Worm (Caenorhabditis elegans) whole organism, mixed stage, embryonic: Measurements from ENCODE around the gene K09B11.5.
"Not testable (repeated sequence)": the region's sequence is repeated elsewhere in the genome, so short reads cannot be mapped to it uniquely, and the experiment has no call there.

Source experiments
- M03D4.4 ChIP-seq: sonication (generic microtip); optimal IDR thresholded peaks from 2 replicates; lab custom pipeline; 2017; ENCODE audit warnings: mild to moderate bottlenecking, missing genetic modification characterization, missing compliant biosample characterization
- bed-3 ChIP-seq: fragments of 200-800 bp; sonication (Bioruptor generic); optimal IDR thresholded peaks from 3 replicates; lab custom pipeline; 2018; ENCODE audit warnings: mild to moderate bottlenecking, missing genetic modification characterization, moderate library complexity, missing compliant biosample characterization
- blmp-1 ChIP-seq: fragments of 150-350 bp; optimal IDR thresholded peaks from 2 replicates; lab custom pipeline; 2014; ENCODE audit warnings: missing biosample characterization, missing genetic modification characterization
- ceh-39 ChIP-seq: fragments of 150-350 bp; optimal IDR thresholded peaks from 2 replicates; lab custom pipeline; 2014; ENCODE audit warnings: missing biosample characterization, missing genetic modification characterization
- ceh-43 ChIP-seq: fragments of 200-800 bp; sonication (Bioruptor generic); optimal IDR thresholded peaks from 2 replicates; lab custom pipeline; 2018; ENCODE audit warnings: mild to moderate bottlenecking, missing genetic modification characterization, moderate library complexity, missing compliant biosample characterization
- ceh-83 ChIP-seq: fragments of 200-800 bp; sonication (Bioruptor generic); optimal IDR thresholded peaks from 2 replicates; lab custom pipeline; 2018; ENCODE audit warnings: mild to moderate bottlenecking, missing genetic modification characterization, missing compliant biosample characterization
- ces-1 ChIP-seq: fragments of 150-350 bp; optimal IDR thresholded peaks from 2 replicates; lab custom pipeline; 2014; ENCODE audit warnings: missing biosample characterization, missing genetic modification reagents, missing genetic modification characterization
- cnd-1 ChIP-seq: fragments of 200-800 bp; sonication (Bioruptor generic); optimal IDR thresholded peaks from 2 replicates; lab custom pipeline; 2018; ENCODE audit warnings: mild to moderate bottlenecking, missing genetic modification characterization, missing compliant biosample characterization
- drap-1 ChIP-seq: fragments of 200-800 bp; sonication (Bioruptor generic); optimal IDR thresholded peaks from 3 replicates; lab custom pipeline; 2018; ENCODE audit warnings: mild to moderate bottlenecking, missing genetic modification characterization, missing compliant biosample characterization
- elt-1 ChIP-seq: sonication (generic microtip); optimal IDR thresholded peaks from 2 replicates; lab custom pipeline; 2017; ENCODE audit warnings: missing genetic modification characterization, mild to moderate bottlenecking, missing compliant biosample characterization, antibody characterized with exemption, moderate library complexity, borderline replicate concordance; ENCODE audit not compliant: insufficient read depth
- flh-1 ChIP-seq: fragments of 200-800 bp; sonication (Bioruptor generic); optimal IDR thresholded peaks from 2 replicates; lab custom pipeline; 2018; ENCODE audit warnings: mild to moderate bottlenecking, missing genetic modification characterization, moderate library complexity, missing compliant biosample characterization
- ham-2 ChIP-seq: fragments of 200-800 bp; sonication (Bioruptor generic); optimal IDR thresholded peaks from 2 replicates; lab custom pipeline; 2018; ENCODE audit warnings: mild to moderate bottlenecking, missing genetic modification characterization, missing compliant biosample characterization
- hlh-1 ChIP-seq: fragments of 150-350 bp; optimal IDR thresholded peaks from 2 replicates; lab custom pipeline; 2014; ENCODE audit warnings: missing biosample characterization, missing genetic modification reagents, missing genetic modification characterization
- lin-13 ChIP-seq: fragments of 150-350 bp; optimal IDR thresholded peaks from 2 replicates; lab custom pipeline; 2014; ENCODE audit warnings: missing biosample characterization, missing genetic modification characterization
- lin-32 ChIP-seq: fragments of 200-800 bp; sonication (Bioruptor generic); optimal IDR thresholded peaks from 2 replicates; lab custom pipeline; 2018; ENCODE audit warnings: mild to moderate bottlenecking, missing genetic modification characterization, missing compliant biosample characterization
- lsy-2 ChIP-seq: fragments of 150-350 bp; optimal IDR thresholded peaks from 2 replicates; lab custom pipeline; 2014; ENCODE audit warnings: missing biosample characterization, missing genetic modification characterization
- mab-5 ChIP-seq: fragments of 150-350 bp; optimal IDR thresholded peaks from 2 replicates; lab custom pipeline; 2014; ENCODE audit warnings: missing biosample characterization, missing genetic modification characterization
- mep-1 ChIP-seq: fragments of 150-350 bp; optimal IDR thresholded peaks from 2 replicates; lab custom pipeline; 2017; ENCODE audit warnings: missing biosample characterization, missing genetic modification reagents, missing genetic modification characterization, inconsistent platforms
- nhr-12 ChIP-seq: fragments of 150-350 bp; optimal IDR thresholded peaks from 2 replicates; lab custom pipeline; 2014; ENCODE audit warnings: missing biosample characterization, missing genetic modification characterization
- nhr-2 ChIP-seq: fragments of 150-350 bp; optimal IDR thresholded peaks from 2 replicates; lab custom pipeline; 2014; ENCODE audit warnings: missing biosample characterization, missing genetic modification characterization
- nhr-237 ChIP-seq: fragments of 150-350 bp; optimal IDR thresholded peaks from 2 replicates; lab custom pipeline; 2014; ENCODE audit warnings: missing biosample characterization, missing genetic modification characterization
- nhr-28 ChIP-seq: fragments of 150-350 bp; optimal IDR thresholded peaks from 2 replicates; lab custom pipeline; 2014; ENCODE audit warnings: missing biosample characterization, missing genetic modification characterization
- nhr-76 ChIP-seq: sonication (generic microtip); optimal IDR thresholded peaks from 2 replicates; lab custom pipeline; 2017; ENCODE audit warnings: missing biosample characterization, missing genetic modification characterization
- pha-4 ChIP-seq: fragments of 150-350 bp; optimal IDR thresholded peaks from 2 replicates; lab custom pipeline; 2018; ENCODE audit warnings: missing biosample characterization, missing genetic modification reagents, missing genetic modification characterization
- sem-2 ChIP-seq: fragments of 200-800 bp; sonication (Bioruptor generic); optimal IDR thresholded peaks from 2 replicates; lab custom pipeline; 2018; ENCODE audit warnings: mild to moderate bottlenecking, missing genetic modification characterization, missing compliant biosample characterization
- snpc-4 ChIP-seq: fragments of 150-350 bp; optimal IDR thresholded peaks from 2 replicates; lab custom pipeline; 2014; ENCODE audit warnings: missing biosample characterization, missing genetic modification characterization
- sptf-1 ChIP-seq: sonication (generic microtip); optimal IDR thresholded peaks from 2 replicates; lab custom pipeline; 2017; ENCODE audit warnings: mild to moderate bottlenecking, missing genetic modification characterization, moderate library complexity, missing compliant biosample characterization
- tbx-8 ChIP-seq: fragments of 200-800 bp; sonication (Bioruptor generic); optimal IDR thresholded peaks from 2 replicates; lab custom pipeline; 2018; ENCODE audit warnings: mild to moderate bottlenecking, missing genetic modification characterization, moderate library complexity, missing compliant biosample characterization
- unc-120 ChIP-seq: sonication (generic microtip); optimal IDR thresholded peaks from 2 replicates; lab custom pipeline; 2017; ENCODE audit warnings: missing genetic modification characterization, missing compliant biosample characterization; ENCODE audit not compliant: poor library complexity, severe bottlenecking
- unc-62 ChIP-seq: fragments of 150-350 bp; optimal IDR thresholded peaks from 2 replicates; lab custom pipeline; 2014; ENCODE audit warnings: missing biosample characterization, missing genetic modification reagents, missing genetic modification characterization
- zip-8 ChIP-seq: fragments of 150-350 bp; optimal IDR thresholded peaks from 2 replicates; lab custom pipeline; 2014; ENCODE audit warnings: missing biosample characterization, missing genetic modification characterization
- ztf-11 ChIP-seq: fragments of 150-350 bp; optimal IDR thresholded peaks from 2 replicates; lab custom pipeline; 2014; ENCODE audit warnings: missing biosample characterization, missing genetic modification characterization

Gene K09B11.5

DNA sequence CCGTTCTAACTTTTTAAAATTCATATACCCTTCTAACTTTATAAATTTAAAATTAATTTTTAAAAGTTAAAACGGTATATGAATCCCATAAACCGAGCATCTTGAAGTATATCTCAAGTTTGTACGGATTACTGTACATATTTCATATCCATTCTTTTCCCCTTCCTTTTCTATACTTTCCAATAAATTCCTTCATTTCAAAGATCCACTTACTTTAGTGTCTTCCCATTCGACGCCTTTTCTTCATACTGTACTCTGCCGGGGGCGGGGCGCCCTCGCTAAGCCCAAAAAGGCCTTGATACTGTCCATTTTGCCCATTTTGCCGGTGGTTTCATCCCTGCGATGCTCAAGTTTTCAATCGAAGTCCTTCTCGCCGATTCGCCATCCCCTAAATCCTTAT, 32.0 kb upstream of the K09B11.5 start, which contains the start of gene fezf-1:
fezf-1 (plus strand) TSS at position 301 of the 400 bp plus-strand sequence.
- TF ChIP-seq mab-5 (tag; lab: Kevin White, UChicago), result no peak
- no peak for TF ChIP-seq unc-120 (tag; lab: Kevin White, UChicago)
- TF ChIP-seq tbx-8 (GFP tag; lab: Kevin White, UChicago), result no peak
- TF ChIP-seq cnd-1, result no peak
- TF ChIP-seq unc-62, result no peak
- no peak for TF ChIP-seq nhr-12 (tag; lab: Kevin White, UChicago)
- no peak for TF ChIP-seq blmp-1
- no peak for TF ChIP-seq bed-3
- TF ChIP-seq lin-32 (GFP tag; lab: Kevin White, UChicago), result no peak

DNA sequence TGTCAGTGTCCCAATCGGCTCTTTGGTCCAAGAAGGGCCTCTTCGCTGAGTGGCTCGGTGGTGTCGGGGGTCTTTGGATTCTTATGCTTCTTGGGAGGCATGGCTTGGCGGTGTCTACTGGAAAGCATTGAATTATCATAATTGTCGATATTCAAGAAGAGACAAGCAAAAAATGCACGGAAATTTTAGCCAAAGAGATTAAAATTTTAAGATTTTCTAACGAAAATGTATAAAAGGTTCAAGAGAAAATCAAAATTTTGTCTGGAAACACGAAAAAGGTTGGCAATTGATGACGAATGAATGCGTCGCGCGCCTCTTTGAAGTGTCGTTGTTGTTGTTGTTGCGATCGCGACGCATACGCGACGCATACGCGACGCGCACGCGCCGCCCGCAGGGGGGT, 27.1 kb upstream of the K09B11.5 start, which contains the start of gene Y38H8A.12:
Y38H8A.12 (minus strand) TSS at position 101 of the 400 bp plus-strand sequence.
- TF ChIP-seq ces-1 (GFP tag; lab: Kevin White, UChicago), result no peak
- TF ChIP-seq nhr-2 (tag; lab: Kevin White, UChicago), result no peak
- TF ChIP-seq lsy-2 (tag; lab: Kevin White, UChicago), result no peak
- TF ChIP-seq snpc-4 (tag; lab: Kevin White, UChicago), result no peak
- no peak for TF ChIP-seq ceh-43 (GFP tag; lab: Kevin White, UChicago)
- TF ChIP-seq nhr-28, result no peak
- TF ChIP-seq pha-4 (tag; lab: Kevin White, UChicago), result no peak
- no peak for TF ChIP-seq mep-1 (tag; lab: Kevin White, UChicago)
- no peak for TF ChIP-seq nhr-76 (tag; lab: Kevin White, UChicago)
- TF ChIP-seq zip-8 (tag; lab: Kevin White, UChicago), result no peak
- no peak for TF ChIP-seq unc-62
- TF ChIP-seq cnd-1, result no peak
- TF ChIP-seq sptf-1 (tag; lab: Kevin White, UChicago), result no peak
- TF ChIP-seq ham-2 (GFP tag; lab: Kevin White, UChicago), result no peak
- TF ChIP-seq ztf-11 (tag; lab: Kevin White, UChicago), result no peak
- TF ChIP-seq hlh-1 (tag; lab: Kevin White, UChicago), result no peak

- TF ChIP-seq nhr-237 (tag; lab: Kevin White, UChicago) (no peak), cnd-1 (no peak), ztf-11 (tag; lab: Kevin White, UChicago) (no peak), nhr-76 (tag; lab: Kevin White, UChicago) (no peak), unc-62 (no peak), M03D4.4 (tag; lab: Kevin White, UChicago) (no peak), elt-1 (tag; lab: Kevin White, UChicago) (no peak), zip-8 (tag; lab: Kevin White, UChicago) (no peak), lin-13 (tag; lab: Kevin White, UChicago) (no peak), drap-1 (GFP tag; lab: Kevin White, UChicago) (no peak), tbx-8 (GFP tag; lab: Kevin White, UChicago) (no peak), sptf-1 (tag; lab: Kevin White, UChicago) (no peak), nhr-12 (tag; lab: Kevin White, UChicago) (no peak), nhr-2 (tag; lab: Kevin White, UChicago) (no peak), nhr-28 (no peak)
Observed at ce11 chrIV:13458237-13458636, 24.4 kb upstream of the K09B11.5 start.

- no peak for TF ChIP-seq M03D4.4 (tag; lab: Kevin White, UChicago)
- TF ChIP-seq ceh-39 (tag; lab: Kevin White, UChicago), result no peak
- no peak for TF ChIP-seq flh-1 (GFP tag; lab: Kevin White, UChicago)
- TF ChIP-seq nhr-237 (tag; lab: Kevin White, UChicago), result no peak
- no peak for TF ChIP-seq drap-1 (GFP tag; lab: Kevin White, UChicago)
- no peak for TF ChIP-seq pha-4 (tag; lab: Kevin White, UChicago)
- TF ChIP-seq hlh-1 (tag; lab: Kevin White, UChicago), result no peak
- TF ChIP-seq ceh-83 (GFP tag; lab: Kevin White, UChicago), result no peak
Observed at ce11 chrIV:13456893-13457292, 23.1 kb upstream of the K09B11.5 start.

DNA sequence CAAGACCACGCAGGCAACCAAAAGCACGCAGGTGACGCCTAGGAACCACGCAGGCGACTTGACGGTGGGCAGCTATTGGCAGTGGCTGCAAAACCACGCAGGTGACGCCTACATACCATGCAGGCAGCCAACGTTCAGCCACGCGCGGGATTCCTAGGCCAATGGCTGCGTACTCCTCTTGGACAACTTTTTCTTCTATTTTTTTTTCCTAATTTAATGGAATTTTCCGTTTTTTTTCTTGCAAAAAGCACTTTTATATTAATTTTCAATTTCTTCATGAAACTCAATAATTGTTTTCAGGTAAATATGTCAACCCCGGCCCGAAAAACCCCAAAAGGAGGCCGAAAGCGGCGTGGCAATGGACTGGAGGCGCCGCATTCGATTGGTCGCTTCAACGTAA, 21.4 kb upstream of the K09B11.5 start, which contains the start of gene Y38H8A.7:
Y38H8A.7 (plus strand) TSS at position 301 of the 400 bp plus-strand sequence.
- TF ChIP-seq nhr-12 (tag; lab: Kevin White, UChicago); mep-1 (tag; lab: Kevin White, UChicago); sem-2: not testable (repeated sequence)
- TF ChIP-seq, all 35 proteins: peak for 0; not testable (repeated sequence) for 35
